Fruit fly (Drosophila melanogaster): ENCODE results near the gene porin.

dm6 chr2L:10820405-10820804 is 30.2 kb downstream of the porin start, which contains the start of gene CG17134:
- TF ChIP-seq Sox15 (GFP tag; optimal IDR thresholded peaks at IDR 0.05) (no peak), Lpt (GFP tag; optimal IDR thresholded peaks at IDR 0.05) (no peak), ss (GFP tag; optimal IDR thresholded peaks at IDR 0.05) (no peak), fd85E (GFP tag; optimal IDR thresholded peaks at IDR 0.05) (no peak), topi (GFP tag; optimal IDR thresholded peaks at IDR 0.05) (no peak), CG11294 (GFP tag; IDR thresholded peaks at IDR 0.05) (no peak), Eip78C (GFP tag) (no peak), cyc (GFP tag; optimal IDR thresholded peaks at IDR 0.05) (no peak), Gug (GFP tag; IDR thresholded peaks at IDR 0.05) (no peak), Smox (GFP tag; optimal IDR thresholded peaks at IDR 0.05) (no peak), eg (GFP tag; IDR thresholded peaks at IDR 0.05) (no peak), Ets96B (tag; optimal IDR thresholded peaks at IDR 0.05) (no peak), CG6792 (GFP tag; optimal IDR thresholded peaks at IDR 0.05) (no peak)

Data from whole organism, prepupa.